Worm (Caenorhabditis elegans): ENCODE results near the gene srh-308.

DNA sequence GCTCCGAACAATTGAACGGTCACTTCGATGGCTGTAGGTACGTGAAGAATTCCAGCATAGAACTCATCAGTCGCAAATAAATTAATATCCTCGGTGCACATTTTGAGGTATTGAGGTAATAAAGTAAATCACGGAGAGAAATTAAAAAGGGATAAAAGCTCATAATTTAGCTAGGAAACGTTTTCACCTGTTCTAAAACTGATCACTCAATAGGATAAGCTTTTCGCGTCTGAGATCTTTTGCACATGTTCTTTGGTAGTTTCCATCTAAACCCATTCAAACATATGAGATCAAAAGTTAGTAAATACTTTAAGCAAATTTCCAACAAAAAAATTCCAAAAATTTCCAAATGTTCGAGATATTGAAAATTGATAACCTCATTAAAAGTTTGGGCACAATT lies at the start of gene srh-308:
- TF ChIP-seq eyg-1 (tag; optimal IDR thresholded peaks at IDR 0.05) (no peak), lin-11 (tag; optimal IDR thresholded peaks at IDR 0.05) (no peak), ama-1 (optimal IDR thresholded peaks at IDR 0.05) (no peak), ets-4 (tag; optimal IDR thresholded peaks at IDR 0.05) (no peak), ceh-45 (GFP tag; IDR thresholded peaks at IDR 0.05) (no peak), fkh-6 (tag; optimal IDR thresholded peaks at IDR 0.05) (no peak), hlh-13 (GFP tag; optimal IDR thresholded peaks at IDR 0.05) (no peak), F13H6.1 (tag; optimal IDR thresholded peaks at IDR 0.05) (no peak), pha-4 (tag; optimal IDR thresholded peaks at IDR 0.05) (no peak), C38D4.7 (GFP tag; optimal IDR thresholded peaks at IDR 0.05) (no peak), che-1 (tag; optimal IDR thresholded peaks at IDR 0.05) (no peak), ztf-16 (tag; optimal IDR thresholded peaks at IDR 0.05) (no peak), elt-2 (tag; optimal IDR thresholded peaks at IDR 0.05) (no peak), pha-2 (tag; optimal IDR thresholded peaks at IDR 0.05) (no peak)
